Worm (Caenorhabditis elegans): ENCODE data around the gene T15B12.2.

DNA sequence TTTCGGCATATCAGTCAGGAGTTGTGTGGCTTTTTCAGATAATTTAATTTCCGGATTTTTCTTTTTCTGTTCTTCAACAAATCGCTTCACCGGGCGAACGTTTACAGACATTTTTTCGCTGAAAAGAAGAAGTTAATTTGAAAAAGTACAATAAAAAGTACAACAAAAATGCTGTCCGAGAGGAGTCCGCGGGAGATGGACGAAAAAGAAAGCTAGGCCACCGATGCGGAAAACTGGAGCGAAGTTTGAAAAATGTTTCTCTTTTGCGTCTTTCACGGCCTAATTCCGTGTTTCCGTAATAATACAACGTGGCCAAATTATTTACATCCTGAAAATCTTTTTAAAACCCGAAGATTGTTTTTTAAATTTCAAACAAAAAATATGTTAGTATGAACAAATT, 47.6 kb upstream of the T15B12.2 start, which contains the start of gene thoc-5:
- no peak for TF ChIP-seq sea-2 (GFP tag; IDR thresholded peaks at IDR 0.05)
- no peak for TF ChIP-seq B0261.1 (tag; optimal IDR thresholded peaks at IDR 0.05)
- no peak for TF ChIP-seq ztf-18 (tag; optimal IDR thresholded peaks at IDR 0.05)
